Fruit fly (Drosophila melanogaster) whole organism, adult: ENCODE results near the gene PlexA.

ENCODE experiments used
- CG11617 ChIP-seq: fragments of 200-800 bp; sonication (Bioruptor generic); optimal IDR thresholded peaks from 2 replicates; lab custom pipeline; 2017; ENCODE audit warnings: mild to moderate bottlenecking, missing biosample characterization, missing genetic modification reagents, missing genetic modification characterization
- CG12768 ChIP-seq: fragments of 200-800 bp; sonication (Bioruptor generic); optimal IDR thresholded peaks from 2 replicates; lab custom pipeline; 2017; ENCODE audit warnings: missing biosample characterization, missing genetic modification characterization, mild to moderate bottlenecking, moderate library complexity, missing genetic modification reagents
- CG14711 ChIP-seq: fragments of 200-800 bp; sonication (Bioruptor generic); optimal IDR thresholded peaks from 2 replicates; lab custom pipeline; 2018; ENCODE audit warnings: missing biosample characterization, mild to moderate bottlenecking, missing genetic modification characterization, moderate library complexity
- CG1620 ChIP-seq: fragments of 200-800 bp; sonication (Bioruptor generic); optimal IDR thresholded peaks from 2 replicates; lab custom pipeline; 2016; ENCODE audit warnings: missing biosample characterization, missing genetic modification characterization
- CG33017 ChIP-seq: fragments of 200-800 bp; sonication (Bioruptor generic); optimal IDR thresholded peaks from 2 replicates; lab custom pipeline; 2018; ENCODE audit warnings: missing biosample characterization, mild to moderate bottlenecking, missing genetic modification characterization, moderate library complexity
- CG5204 ChIP-seq: fragments of 200-800 bp; sonication (Bioruptor generic); optimal IDR thresholded peaks from 2 replicates; lab custom pipeline; 2016; ENCODE audit warnings: missing biosample characterization, missing genetic modification characterization
- CG7045 ChIP-seq: fragments of 200-800 bp; sonication (Bioruptor generic); optimal IDR thresholded peaks from 2 replicates; lab custom pipeline; 2017; ENCODE audit warnings: missing biosample characterization, mild to moderate bottlenecking, missing genetic modification characterization
- CG7101 ChIP-seq: fragments of 200-800 bp; sonication (Bioruptor generic); optimal IDR thresholded peaks from 2 replicates; lab custom pipeline; 2018; ENCODE audit warnings: missing biosample characterization, mild to moderate bottlenecking, missing genetic modification characterization, moderate library complexity
- Clk ChIP-seq: fragments of 200-800 bp; sonication (Bioruptor generic); optimal IDR thresholded peaks from 2 replicates; lab custom pipeline; 2017; ENCODE audit warnings: missing biosample characterization, missing genetic modification characterization
- Crg-1 ChIP-seq: fragments of 200-800 bp; sonication (Bioruptor generic); optimal IDR thresholded peaks from 2 replicates; lab custom pipeline; 2016; ENCODE audit warnings: missing biosample characterization, missing genetic modification characterization
- Hr96 ChIP-seq: fragments of 200-800 bp; sonication (Bioruptor generic); optimal IDR thresholded peaks from 2 replicates; lab custom pipeline; 2016; ENCODE audit warnings: missing biosample characterization, missing genetic modification characterization
- Mnt ChIP-seq: fragments of 200-800 bp; sonication (Bioruptor generic); optimal IDR thresholded peaks from 2 replicates; lab custom pipeline; 2016; ENCODE audit warnings: missing biosample characterization, mild to moderate bottlenecking, missing genetic modification characterization
- bab1 ChIP-seq: fragments of 200-800 bp; sonication (Bioruptor generic); optimal IDR thresholded peaks from 3 replicates; lab custom pipeline; 2019; ENCODE audit warnings: missing biosample characterization, mild to moderate bottlenecking, missing genetic modification characterization, moderate library complexity
- cic ChIP-seq: fragments of 200-800 bp; sonication (Bioruptor generic); optimal IDR thresholded peaks from 2 replicates; lab custom pipeline; 2017; ENCODE audit warnings: missing biosample characterization, mild to moderate bottlenecking, missing genetic modification characterization, moderate library complexity
- cnc ChIP-seq, 2 experiments: fragments of >200 bp; optimal IDR thresholded peaks; 2 replicates each; lab custom pipeline; 2017
- kay ChIP-seq: fragments of 200-800 bp; sonication (Bioruptor generic); peaks from one replicate; lab custom pipeline; 2016; ENCODE audit warnings: missing biosample characterization, missing genetic modification characterization, borderline replicate concordance
- ovo ChIP-seq: fragments of 200-800 bp; sonication (Bioruptor generic); optimal IDR thresholded peaks from 2 replicates; lab custom pipeline; 2016; ENCODE audit warnings: missing biosample characterization, missing genetic modification characterization
- pad ChIP-seq: fragments of 200-800 bp; sonication (Bioruptor generic); optimal IDR thresholded peaks from 3 replicates; lab custom pipeline; 2017; ENCODE audit warnings: missing biosample characterization, missing genetic modification characterization, mild to moderate bottlenecking, moderate library complexity, missing genetic modification reagents
- tj ChIP-seq: fragments of 200-800 bp; sonication (Bioruptor generic); optimal IDR thresholded peaks from 3 replicates; lab custom pipeline; 2017; ENCODE audit warnings: missing biosample characterization, mild to moderate bottlenecking, missing genetic modification characterization, moderate library complexity
- toe ChIP-seq: fragments of 200-800 bp; sonication (Bioruptor generic); optimal IDR thresholded peaks from 2 replicates; lab custom pipeline; 2016; ENCODE audit warnings: missing biosample characterization, missing genetic modification characterization

The PlexA gene

dm6 chr4:963193-963592, 63.7 kb downstream of the PlexA start:
- TF ChIP-seq Clk (GFP tag; lab: Kevin White, UChicago) (no peak), kay (GFP tag; lab: Kevin White, UChicago) (peak; percentile 78)

DNA sequence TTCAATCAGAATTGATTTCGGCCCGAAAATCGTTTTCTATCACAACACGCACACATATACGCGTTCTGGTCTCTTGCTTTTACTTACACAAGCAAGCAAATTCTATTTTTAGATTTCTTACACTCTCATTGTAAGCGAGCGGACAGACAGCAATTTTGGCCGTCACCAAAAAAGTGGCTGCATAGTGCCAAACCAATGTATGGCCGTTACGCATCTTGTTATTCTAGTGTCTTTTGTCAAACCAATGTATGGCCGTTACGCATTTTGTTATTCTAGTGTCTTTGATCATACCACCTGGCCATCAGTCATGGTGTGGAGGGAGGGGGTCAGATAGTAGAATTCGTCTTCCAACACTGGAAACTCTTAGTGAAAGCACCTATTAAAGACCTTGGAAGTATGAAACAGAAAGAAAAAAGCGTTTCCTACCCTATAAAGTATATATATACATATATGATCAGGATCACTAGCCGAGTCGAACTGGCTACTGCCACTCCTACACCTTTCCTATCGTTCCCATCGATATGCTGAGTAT, 65.8 kb downstream of the PlexA start:
- no peak for TF ChIP-seq CG11617 (GFP tag; lab: Kevin White, UChicago)
- TF ChIP-seq Crg-1 (GFP tag; lab: Kevin White, UChicago) = no peak
- TF ChIP-seq CG14711 (tag; lab: Kevin White, UChicago) = no peak
- TF ChIP-seq tj = no peak
- no peak for TF ChIP-seq cnc (optimal IDR thresholded peaks at IDR 0.05; lab: Kevin White, UChicago)
- TF ChIP-seq cic (GFP tag; lab: Kevin White, UChicago) = no peak
- no peak for TF ChIP-seq CG33017 (tag; lab: Kevin White, UChicago)
- TF ChIP-seq CG12768 (GFP tag; lab: Kevin White, UChicago) = no peak
- TF ChIP-seq pad (GFP tag; lab: Kevin White, UChicago) = no peak
- no peak for TF ChIP-seq bab1
- no peak for TF ChIP-seq CG1620 (GFP tag; lab: Kevin White, UChicago)
- TF ChIP-seq Mnt (GFP tag; lab: Kevin White, UChicago) = no peak
- TF ChIP-seq CG7101 (tag; lab: Kevin White, UChicago) = no peak
- no peak for TF ChIP-seq CG7045 (GFP tag; lab: Kevin White, UChicago)
- no peak for TF ChIP-seq CG5204 (GFP tag; lab: Kevin White, UChicago)
- TF ChIP-seq toe (GFP tag; lab: Kevin White, UChicago) = no peak
- TF ChIP-seq Hr96 (GFP tag; lab: Kevin White, UChicago) = no peak
- TF ChIP-seq Clk (GFP tag; lab: Kevin White, UChicago) = no peak
- TF ChIP-seq kay (GFP tag; lab: Kevin White, UChicago) = no peak

dm6 chr4:959921-960536, 66.9 kb downstream of the PlexA start:
- TF ChIP-seq CG7101 (tag; lab: Kevin White, UChicago) (no peak), CG7045 (GFP tag; lab: Kevin White, UChicago) (no peak), CG12768 (GFP tag; lab: Kevin White, UChicago) (no peak), CG1620 (GFP tag; lab: Kevin White, UChicago) (no peak), CG33017 (tag; lab: Kevin White, UChicago) (no peak), ovo (GFP tag; lab: Kevin White, UChicago) (no peak), cic (GFP tag; lab: Kevin White, UChicago) (no peak), Clk (GFP tag; lab: Kevin White, UChicago) (no peak), Hr96 (GFP tag; lab: Kevin White, UChicago) (no peak), CG11617 (GFP tag; lab: Kevin White, UChicago) (no peak), bab1 (peak; percentile 8), CG5204 (GFP tag; lab: Kevin White, UChicago) (no peak), Mnt (GFP tag; lab: Kevin White, UChicago) (no peak), kay (GFP tag; lab: Kevin White, UChicago) (peak; percentile 26)
